Fruit fly (Drosophila melanogaster): ENCODE measurements around the gene CG11889.

The CG11889 gene

DNA sequence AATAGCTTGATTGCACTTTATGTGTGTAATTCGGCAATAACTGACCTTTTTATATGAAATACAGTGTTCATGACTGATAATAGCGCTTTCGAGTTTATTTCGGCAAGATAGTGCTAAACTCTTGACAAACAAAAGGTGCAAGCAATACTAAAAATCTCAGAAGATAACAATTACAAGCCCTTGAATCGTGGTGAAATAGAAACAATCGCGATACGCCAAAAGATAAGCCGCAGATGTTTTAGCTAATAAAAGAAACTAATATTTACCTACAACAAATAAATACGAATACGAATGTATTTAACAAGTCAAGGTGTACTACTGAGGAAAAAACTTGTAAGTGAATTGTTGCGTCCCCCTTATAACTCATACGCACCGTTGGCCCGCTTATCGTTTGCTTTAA is 5.3 kb downstream of the CG11889 start (continued):
- TF ChIP-seq CG11560 (tag; IDR thresholded peaks at IDR 0.05) (no peak), ems (GFP tag; optimal IDR thresholded peaks at IDR 0.05) (no peak), Rfx (GFP tag; IDR thresholded peaks at IDR 0.05) (no peak; the same call in 1 of the 2 replicates), Nf-YC (tag; optimal IDR thresholded peaks at IDR 0.05) (peak; percentile 32), Mrtf (GFP tag; IDR thresholded peaks at IDR 0.05) (no peak), row (GFP tag; IDR thresholded peaks at IDR 0.05) (no peak), NK7.1 (GFP tag; optimal IDR thresholded peaks at IDR 0.05) (no peak), CG6813 (GFP tag; optimal IDR thresholded peaks at IDR 0.05) (peak; percentile 25), CG30431 (GFP tag; optimal IDR thresholded peaks at IDR 0.05) (no peak), Dek (tag; optimal IDR thresholded peaks at IDR 0.05) (peak; percentile 38), dpn (GFP tag; optimal IDR thresholded peaks at IDR 0.05) (no peak), salm (tag; optimal IDR thresholded peaks at IDR 0.05) (peak; percentile 10), eve (GFP tag; optimal IDR thresholded peaks at IDR 0.05) (no peak), CG11695 (GFP tag; IDR thresholded peaks at IDR 0.05) (0 out of 3 replicates have a peak, but pooled peaks have one; percentile 17), CG9876 (GFP tag; optimal IDR thresholded peaks at IDR 0.05) (no peak), prd (optimal IDR thresholded peaks at IDR 0.05) (no peak), prd (GFP tag; IDR thresholded peaks at IDR 0.05) (no peak), BtbVII (GFP tag; optimal IDR thresholded peaks at IDR 0.05) (peak; percentile 66), odd (GFP tag; optimal IDR thresholded peaks at IDR 0.05) (peak; percentile 61), unpg (GFP tag; optimal IDR thresholded peaks at IDR 0.05) (peak; percentile 1), grau (tag; optimal IDR thresholded peaks at IDR 0.05) (peak; percentile 15), CG32772 (GFP tag; IDR thresholded peaks at IDR 0.05) (no peak), ac (GFP tag; optimal IDR thresholded peaks at IDR 0.05) (no peak), nmo (GFP tag; optimal IDR thresholded peaks at IDR 0.05) (no peak), CG1233 (GFP tag; optimal IDR thresholded peaks at IDR 0.05) (peak; percentile 1), CG3281 (GFP tag; optimal IDR thresholded peaks at IDR 0.05) (peak; percentile 50), lab (GFP tag; optimal IDR thresholded peaks at IDR 0.05) (peak; percentile 81), CG13296 (GFP tag; optimal IDR thresholded peaks at IDR 0.05) (peak; percentile 81), cwo (GFP tag; optimal IDR thresholded peaks at IDR 0.05) (peak; percentile 19), D (optimal IDR thresholded peaks at IDR 0.05) (no peak), D (GFP tag; optimal IDR thresholded peaks at IDR 0.05) (no peak)

DNA sequence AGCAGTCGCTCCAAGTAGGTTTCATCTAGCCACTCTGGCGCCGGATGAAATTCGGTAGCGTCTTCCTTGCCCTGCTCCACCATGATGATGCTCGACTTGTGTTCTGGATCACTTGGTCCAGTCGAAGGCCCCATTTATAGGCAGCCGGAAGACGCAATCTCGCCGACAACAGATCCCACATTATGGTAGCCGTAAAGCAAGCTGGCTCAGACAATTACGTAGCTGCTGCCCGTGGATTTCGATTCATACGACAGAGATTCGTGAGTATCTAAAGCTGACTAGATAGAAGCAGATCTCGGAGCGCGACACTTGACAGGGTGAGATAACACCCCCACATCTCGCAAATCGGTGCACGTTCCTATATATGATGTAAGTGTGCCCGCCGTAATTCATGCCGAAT is 7.1 kb downstream of the CG11889 start, which contains the start of gene CG10513:
CG10513 (minus strand) TSS at position 101 of the 400 bp plus-strand sequence.
- TF ChIP-seq CG4328 (GFP tag; optimal IDR thresholded peaks at IDR 0.05) (no peak), CG31441 (GFP tag; IDR thresholded peaks at IDR 0.05) (no peak), CG2120 (GFP tag; optimal IDR thresholded peaks at IDR 0.05) (no peak), ewg (GFP tag; optimal IDR thresholded peaks at IDR 0.05) (no peak), Opbp (GFP tag; IDR thresholded peaks at IDR 0.05; ENCODE audit: partially characterized antibody) (no peak), wdn (GFP tag; IDR thresholded peaks at IDR 0.05) (no peak), CG4707 (GFP tag; optimal IDR thresholded peaks at IDR 0.05) (no peak), CG2889 (GFP tag; IDR thresholded peaks at IDR 0.05) (no peak), Ets65A (GFP tag) (peak; percentile 26), Mrtf (GFP tag; IDR thresholded peaks at IDR 0.05) (0 out of 3 replicates have a peak, but pooled peaks have one; percentile 8), usp (GFP tag; optimal IDR thresholded peaks at IDR 0.05) (no peak), Meics (GFP tag; optimal IDR thresholded peaks at IDR 0.05) (no peak)
